Fruit fly (Drosophila melanogaster): Measurements from ENCODE around the gene CG33725.

Gene CG33725

DNA sequence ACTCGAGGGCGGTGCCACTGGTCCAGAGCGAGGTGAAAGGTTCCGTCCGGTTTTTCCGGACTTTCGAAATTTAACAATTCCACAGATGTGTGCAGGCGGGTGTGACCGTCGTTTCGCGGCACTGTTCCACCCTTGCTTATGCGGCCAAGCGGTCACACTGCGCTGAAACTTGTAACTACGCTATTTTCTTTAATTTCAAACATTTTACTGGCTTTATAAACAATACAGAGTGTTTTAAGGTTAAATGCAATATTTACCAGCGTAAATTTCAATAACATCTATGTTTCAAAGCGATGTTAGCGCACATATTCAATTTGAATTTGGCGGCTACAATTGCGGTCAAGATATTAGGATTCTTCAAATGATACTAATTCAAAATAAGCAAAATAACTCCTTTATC lies 47.6 kb downstream of the CG33725 start, which contains the start of gene nst (continued):
- TF ChIP-seq prd (optimal IDR thresholded peaks at IDR 0.05) = no peak
- TF ChIP-seq prd (GFP tag; IDR thresholded peaks at IDR 0.05) = no peak
- peak; percentile 28; the same call in 1 of the 4 replicates for TF ChIP-seq Dll (GFP tag; IDR thresholded peaks at IDR 0.05; ENCODE audit: partially characterized antibody)

DNA sequence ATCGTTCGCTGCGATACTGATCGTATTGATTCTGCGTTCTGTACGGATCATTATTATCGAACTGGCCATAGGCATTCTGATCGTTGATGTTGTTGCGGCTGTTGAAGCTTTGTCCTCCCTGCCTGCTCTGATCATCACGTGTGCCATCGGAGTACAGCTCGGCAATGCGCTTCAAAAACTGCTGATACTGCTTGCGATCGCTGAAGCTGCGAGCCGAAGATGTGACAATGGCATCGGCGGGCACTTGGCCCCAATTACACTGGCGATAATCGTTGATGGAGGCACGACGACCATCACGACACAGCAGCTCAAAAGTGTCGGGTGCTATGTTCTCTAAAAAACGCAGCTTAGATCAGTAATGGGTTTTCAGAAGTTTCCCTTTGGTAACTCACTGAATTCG lies 49.8 kb downstream of the CG33725 start:
- no peak for TF ChIP-seq CG7987 (GFP tag; optimal IDR thresholded peaks at IDR 0.05)
- no peak for TF ChIP-seq hkb (optimal IDR thresholded peaks at IDR 0.05)
- no peak for TF ChIP-seq hkb (GFP tag; IDR thresholded peaks at IDR 0.05)
- no peak for TF ChIP-seq ssp (GFP tag; IDR thresholded peaks at IDR 0.05)
- no peak for TF ChIP-seq CG1233 (GFP tag; optimal IDR thresholded peaks at IDR 0.05)
- no peak for TF ChIP-seq Asciz (GFP tag; optimal IDR thresholded peaks at IDR 0.05)
- peak; percentile 30; the same call in 1 of the 2 replicates for TF ChIP-seq nerfin-2 (GFP tag; IDR thresholded peaks at IDR 0.05; ENCODE audit: partially characterized antibody)
- no peak for TF ChIP-seq CG2199 (GFP tag; IDR thresholded peaks at IDR 0.05)
- peak; percentile 36 for TF ChIP-seq Ets65A (GFP tag)
- no peak for TF ChIP-seq Rfx (GFP tag; IDR thresholded peaks at IDR 0.05)
- TF ChIP-seq Xrp1 (GFP tag; IDR thresholded peaks at IDR 0.05) = no peak
- TF ChIP-seq wor (GFP tag; IDR thresholded peaks at IDR 0.05) = no peak
- no peak for TF ChIP-seq CG4404 (GFP tag; IDR thresholded peaks at IDR 0.05)
- TF ChIP-seq tap (tag; optimal IDR thresholded peaks at IDR 0.05) = no peak
- TF ChIP-seq Camta (GFP tag; optimal IDR thresholded peaks at IDR 0.05) = no peak

DNA sequence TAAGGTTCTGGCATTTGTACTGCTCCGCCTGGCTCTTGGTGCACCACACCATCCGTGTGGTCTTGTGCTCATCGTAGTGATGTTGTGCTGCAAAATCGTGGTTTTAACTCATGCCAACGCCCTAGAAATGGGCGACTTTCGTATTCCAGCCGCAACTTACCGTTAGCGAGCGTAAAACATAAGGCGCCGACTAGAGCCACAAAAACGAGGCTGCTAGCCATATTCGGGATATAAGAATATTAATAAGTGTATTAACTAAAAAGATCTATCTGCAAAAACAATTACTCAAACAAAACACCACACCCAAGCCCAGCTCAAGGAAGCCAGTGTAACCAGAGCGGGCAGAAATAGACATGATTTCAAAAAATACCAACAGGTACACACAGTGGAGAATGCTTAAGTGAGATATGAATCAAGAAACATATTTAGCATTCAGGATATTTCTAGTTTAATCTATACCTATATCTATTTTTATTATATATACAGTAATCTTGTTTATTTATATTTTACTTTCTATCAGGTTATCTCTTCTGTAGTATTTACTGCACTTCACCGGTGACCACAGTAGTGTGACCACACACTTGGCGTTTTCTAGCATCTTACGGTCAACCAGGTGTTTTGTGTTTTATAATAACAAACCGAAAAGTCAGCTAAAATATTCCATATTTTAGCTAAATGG lies 51.1 kb downstream of the CG33725 start, which contains the start of the genes Tsf2 and CG34242:
Gene Tsf2, minus strand, starts transcription at position 333 of the 679 bp plus-strand sequence.
Gene CG34242, plus strand, starts transcription at position 605 of the 679 bp plus-strand sequence.
- TF ChIP-seq ATbp (GFP tag; optimal IDR thresholded peaks at IDR 0.05) = peak; percentile 60
- no peak for TF ChIP-seq eve (GFP tag; optimal IDR thresholded peaks at IDR 0.05)
- TF ChIP-seq chm (GFP tag; IDR thresholded peaks at IDR 0.05) = no peak
- TF ChIP-seq CG31441 (GFP tag; IDR thresholded peaks at IDR 0.05) = peak; percentile 89
- TF ChIP-seq tio (GFP tag; optimal IDR thresholded peaks at IDR 0.05) = no peak
- TF ChIP-seq Antp (GFP tag; optimal IDR thresholded peaks at IDR 0.05) = no peak
- TF ChIP-seq CG8359 (GFP tag; optimal IDR thresholded peaks at IDR 0.05; ENCODE audit: borderline replicate concordance) = peak; percentile 45
- no peak for TF ChIP-seq pum (GFP tag; optimal IDR thresholded peaks at IDR 0.05)
- no peak for TF ChIP-seq CG3838 (GFP tag; optimal IDR thresholded peaks at IDR 0.05)
- no peak for TF ChIP-seq tna (GFP tag; IDR thresholded peaks at IDR 0.05; ENCODE audit: partially characterized antibody)
- TF ChIP-seq inv (GFP tag; IDR thresholded peaks at IDR 0.05; ENCODE audit: partially characterized antibody) = no peak
- peak; percentile 66 for TF ChIP-seq caup (GFP tag; optimal IDR thresholded peaks at IDR 0.05; ENCODE audit: severe bottlenecking)
- no peak for TF ChIP-seq CG12942 (GFP tag; optimal IDR thresholded peaks at IDR 0.05)
- TF ChIP-seq CG13624 (GFP tag; optimal IDR thresholded peaks at IDR 0.05) = no peak
- TF ChIP-seq Sry-β (GFP tag; optimal IDR thresholded peaks at IDR 0.05) = no peak
- TF ChIP-seq CG10366 (GFP tag; IDR thresholded peaks at IDR 0.05) = no peak; the same call in 1 of the 2 replicates
- no peak for TF ChIP-seq gro (GFP tag; optimal IDR thresholded peaks at IDR 0.05)
- TF ChIP-seq danr (GFP tag; IDR thresholded peaks at IDR 0.05) = peak; percentile 78
- peak; percentile 86 for TF ChIP-seq zen (tag; optimal IDR thresholded peaks at IDR 0.05)
- no peak for TF ChIP-seq CG15269 (tag; optimal IDR thresholded peaks at IDR 0.05)
- no peak for TF ChIP-seq CG7786 (GFP tag; optimal IDR thresholded peaks at IDR 0.05)
- TF ChIP-seq ab (GFP tag; optimal IDR thresholded peaks at IDR 0.05) = no peak
- TF ChIP-seq CG1647 (GFP tag; optimal IDR thresholded peaks at IDR 0.05) = peak; percentile 22
- peak; percentile 21 for TF ChIP-seq Ssrp (tag; optimal IDR thresholded peaks at IDR 0.05)
- no peak for TF ChIP-seq her (GFP tag; optimal IDR thresholded peaks at IDR 0.05)
- TF ChIP-seq dm (GFP tag; optimal IDR thresholded peaks at IDR 0.05) = no peak
- TF ChIP-seq Bgb (GFP tag; IDR thresholded peaks at IDR 0.05; ENCODE audit: partially characterized antibody) = no peak
- TF ChIP-seq NK7.1 (GFP tag; optimal IDR thresholded peaks at IDR 0.05) = no peak
- TF ChIP-seq CG15073 (GFP tag; optimal IDR thresholded peaks at IDR 0.05) = no peak
- no peak for TF ChIP-seq ash1 (GFP tag; optimal IDR thresholded peaks at IDR 0.05)
- no peak for TF ChIP-seq CG17568 (GFP tag; optimal IDR thresholded peaks at IDR 0.05)
